Worm (Caenorhabditis elegans): Measurements from ENCODE around the gene ttr-20.

- TF ChIP-seq sea-2 (GFP tag; optimal IDR thresholded peaks at IDR 0.05) (no peak), R02D3.7 (tag; optimal IDR thresholded peaks at IDR 0.05) (no peak), lin-39 (tag; optimal IDR thresholded peaks at IDR 0.05) (no peak), snpc-4 (tag; optimal IDR thresholded peaks at IDR 0.05) (no peak), pha-4 (tag; optimal IDR thresholded peaks at IDR 0.05) (no peak), nhr-77 (tag; optimal IDR thresholded peaks at IDR 0.05) (no peak), nhr-67 (tag; optimal IDR thresholded peaks at IDR 0.05) (no peak), unc-62 (GFP tag; optimal IDR thresholded peaks at IDR 0.05) (no peak), nhr-237 (tag; optimal IDR thresholded peaks at IDR 0.05) (no peak), aly-2 (tag; optimal IDR thresholded peaks at IDR 0.05) (no peak), ZK546.5 (tag; optimal IDR thresholded peaks at IDR 0.05) (no peak), eor-1 (tag; optimal IDR thresholded peaks at IDR 0.05) (no peak)
These were observed 18.1 kb downstream of the ttr-20 start for ce11 chrIV:4264649-4265048.

All from whole organism, L3 larva.